Worm (Caenorhabditis elegans): ENCODE results near the gene C13A10.2.

C13A10.2 gene

DNA sequence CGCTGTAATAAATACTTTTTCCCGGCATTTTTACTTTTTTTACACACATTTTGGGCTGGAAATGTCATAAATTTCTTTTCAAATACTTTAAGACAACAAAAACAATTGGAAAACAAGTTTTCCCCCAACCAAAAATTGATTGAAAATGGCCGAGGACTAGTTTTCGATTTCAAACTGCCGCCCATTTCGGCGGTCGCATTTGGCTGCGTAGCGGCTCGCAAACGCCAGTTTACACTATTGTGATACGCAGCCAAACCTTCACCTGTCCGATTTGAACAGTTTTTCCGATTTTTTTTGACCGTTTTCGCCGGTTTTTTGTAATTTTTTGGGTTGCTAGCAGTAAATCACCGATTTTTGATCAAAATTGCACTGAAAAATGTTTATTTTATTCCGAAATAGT, 37.4 kb downstream of the C13A10.2 start (continued):
- TF ChIP-seq lin-11 (tag; optimal IDR thresholded peaks at IDR 0.05) (peak; percentile 95), mab-5 (tag; optimal IDR thresholded peaks at IDR 0.05) (peak; percentile 92), nhr-6 (tag; optimal IDR thresholded peaks at IDR 0.05) (peak; percentile 89), mbf-1 (tag; optimal IDR thresholded peaks at IDR 0.05) (peak; percentile 47), skn-1 (tag; optimal IDR thresholded peaks at IDR 0.05) (peak; percentile 73), nhr-237 (tag; optimal IDR thresholded peaks at IDR 0.05) (peak; percentile 62), Y55F3AM.14 (GFP tag; optimal IDR thresholded peaks at IDR 0.05) (peak; percentile 91), ama-1 (optimal IDR thresholded peaks at IDR 0.05) (peak; percentile 73), ztf-4 (tag; optimal IDR thresholded peaks at IDR 0.05) (peak; percentile 78), unc-62 (GFP tag; optimal IDR thresholded peaks at IDR 0.05) (peak; percentile 46), ZK546.5 (tag; optimal IDR thresholded peaks at IDR 0.05) (peak; percentile 98), unc-39 (tag; optimal IDR thresholded peaks at IDR 0.05) (no peak), C34F6.9 (tag; optimal IDR thresholded peaks at IDR 0.05) (peak; percentile 95), mdl-1 (tag; optimal IDR thresholded peaks at IDR 0.05) (peak in 1 of 2 experiments; percentile 55), ceh-16 (tag; optimal IDR thresholded peaks at IDR 0.05) (peak; percentile 89), nhr-77 (tag; optimal IDR thresholded peaks at IDR 0.05) (peak; percentile 70)

- TF ChIP-seq fos-1 (tag; optimal IDR thresholded peaks at IDR 0.05) (peak; percentile 28), blmp-1 (tag; optimal IDR thresholded peaks at IDR 0.05; ENCODE audit: insufficient read depth) (peak; percentile 29), elt-3 (tag; optimal IDR thresholded peaks at IDR 0.05) (no peak), zag-1 (tag; optimal IDR thresholded peaks at IDR 0.05) (no peak)
Measured at ce11 chrII:1315245-1315644, 42.6 kb downstream of the C13A10.2 start.

- TF ChIP-seq zag-1 (tag; optimal IDR thresholded peaks at IDR 0.05) (no peak), fos-1 (tag; optimal IDR thresholded peaks at IDR 0.05) (no peak), ztf-4 (tag; optimal IDR thresholded peaks at IDR 0.05) (no peak), nhr-237 (tag; optimal IDR thresholded peaks at IDR 0.05) (no peak), elt-1 (tag; optimal IDR thresholded peaks at IDR 0.05) (no peak), alr-1 (tag; optimal IDR thresholded peaks at IDR 0.05) (no peak), skn-1 (tag; optimal IDR thresholded peaks at IDR 0.05) (no peak), gmeb-1 (tag; optimal IDR thresholded peaks at IDR 0.05) (no peak), ztf-1 (GFP tag; conservative IDR thresholded peaks at IDR 0.05) (no peak), R02D3.7 (tag; optimal IDR thresholded peaks at IDR 0.05) (no peak), nhr-10 (tag; optimal IDR thresholded peaks at IDR 0.05) (no peak), dmd-4 (tag; optimal IDR thresholded peaks at IDR 0.05) (no peak), nhr-11 (tag; optimal IDR thresholded peaks at IDR 0.05) (no peak), nhr-21 (tag; optimal IDR thresholded peaks at IDR 0.05) (no peak), mab-5 (tag; optimal IDR thresholded peaks at IDR 0.05) (no peak), mbf-1 (tag; optimal IDR thresholded peaks at IDR 0.05) (no peak), C34F6.9 (tag; optimal IDR thresholded peaks at IDR 0.05) (peak; percentile 31), lin-13 (GFP tag; optimal IDR thresholded peaks at IDR 0.05) (peak; percentile 1), snpc-4 (tag; optimal IDR thresholded peaks at IDR 0.05) (no peak), elt-3 (tag; optimal IDR thresholded peaks at IDR 0.05) (no peak), ceh-16 (tag; optimal IDR thresholded peaks at IDR 0.05) (no peak), ama-1 (optimal IDR thresholded peaks at IDR 0.05) (no peak), mdl-1 (tag; optimal IDR thresholded peaks at IDR 0.05) (no peak), nhr-12 (tag; optimal IDR thresholded peaks at IDR 0.05) (no peak), sma-9 (GFP tag; optimal IDR thresholded peaks at IDR 0.05) (no peak), sma-9 (tag; optimal IDR thresholded peaks at IDR 0.05) (no peak), nhr-6 (tag; optimal IDR thresholded peaks at IDR 0.05) (no peak), nhr-77 (tag; optimal IDR thresholded peaks at IDR 0.05) (no peak), sma-3 (GFP tag; optimal IDR thresholded peaks at IDR 0.05) (no peak), F13H6.1 (tag; optimal IDR thresholded peaks at IDR 0.05) (peak; percentile 17), nhr-25 (tag; optimal IDR thresholded peaks at IDR 0.05) (no peak), ceh-82 (tag; optimal IDR thresholded peaks at IDR 0.05) (no peak), sem-4 (tag; optimal IDR thresholded peaks at IDR 0.05) (no peak), lsy-2 (tag; optimal IDR thresholded peaks at IDR 0.05) (peak in 1 of 2 experiments; percentile 47), lin-39 (tag; optimal IDR thresholded peaks at IDR 0.05) (no peak), Y55F3AM.14 (GFP tag; optimal IDR thresholded peaks at IDR 0.05) (no peak), ztf-11 (tag; optimal IDR thresholded peaks at IDR 0.05) (no peak), ZK546.5 (tag; optimal IDR thresholded peaks at IDR 0.05) (no peak), nhr-129 (tag; optimal IDR thresholded peaks at IDR 0.05) (no peak), nhr-23 (tag; optimal IDR thresholded peaks at IDR 0.05) (no peak), unc-55 (GFP tag; optimal IDR thresholded peaks at IDR 0.05) (peak; percentile 49), unc-62 (GFP tag; optimal IDR thresholded peaks at IDR 0.05) (no peak), blmp-1 (tag; optimal IDR thresholded peaks at IDR 0.05; ENCODE audit: insufficient read depth) (no peak), lin-11 (tag; optimal IDR thresholded peaks at IDR 0.05) (no peak), aly-2 (tag; optimal IDR thresholded peaks at IDR 0.05) (no peak), crh-2 (tag; optimal IDR thresholded peaks at IDR 0.05) (peak; percentile 1), egl-27 (tag; optimal IDR thresholded peaks at IDR 0.05) (no peak)
Measured at ce11 chrII:1309892-1310516, 47.8 kb downstream of the C13A10.2 start, which contains the start of the genes alh-6 and fcho-1. alh-6 (minus strand) TSS chrII:1310133. fcho-1 (plus strand) TSS chrII:1310515.

Data from whole organism, L2 larva.